Fruit fly (Drosophila melanogaster) whole organism: ENCODE results near the gene CG32655.

ENCODE experiments used
- CG8478 ChIP-seq: fragments of >200 bp; optimal IDR thresholded peaks from 2 replicates; lab custom pipeline; 2018; ENCODE audit warnings: inconsistent platforms
- Dll ChIP-seq: fragments of >200 bp; optimal IDR thresholded peaks from 2 replicates; lab custom pipeline; 2017
- EcR ChIP-seq, 2 experiments: fragments of >200 bp; optimal IDR thresholded peaks; 2 replicates each; lab custom pipeline; 2017; ENCODE audit warnings: missing biosample characterization in 2 of 2, missing genetic modification characterization in 2 of 2, missing genetic modification reagents in 2 of 2
- pan ChIP-seq: fragments of >200 bp; optimal IDR thresholded peaks from 2 replicates; lab custom pipeline; 2017
- psq ChIP-seq: fragments of >200 bp; optimal IDR thresholded peaks from 2 replicates; lab custom pipeline; 2017
- usp ChIP-seq: fragments of >200 bp; optimal IDR thresholded peaks from 2 replicates; lab custom pipeline; 2017; ENCODE audit warnings: missing biosample characterization, missing genetic modification characterization, mixed read lengths

dm6 chrX:12259436-12259835 is 23.8 kb upstream of the CG32655 start:
- TF ChIP-seq Dll (lab: Kevin White, UChicago) (no peak), EcR (GFP tag; optimal IDR thresholded peaks at IDR 0.05; lab: Kevin White, UChicago) (no peak), psq (lab: Kevin White, UChicago) (no peak), usp (GFP tag; lab: Kevin White, UChicago) (no peak), pan (lab: Kevin White, UChicago) (no peak), CG8478 (lab: Kevin White, UChicago) (no peak)
